Fruit fly (Drosophila melanogaster): Measurements from ENCODE around the gene Had1.

Gene Had1

dm6 chrX:16320197-16320921 lies 11.9 kb upstream of the Had1 start, which contains the start of gene Cyp1 (continued):
- peak; percentile 88 for TF ChIP-seq Adf1 (GFP tag; IDR thresholded peaks at IDR 0.05)
- TF ChIP-seq wek (GFP tag; optimal IDR thresholded peaks at IDR 0.05) = peak; percentile 48
- 0 out of 2 replicates have a peak, but pooled peaks have one; percentile 31 for TF ChIP-seq Ada2b (GFP tag; IDR thresholded peaks at IDR 0.05)
- TF ChIP-seq CG18764 (GFP tag; optimal IDR thresholded peaks at IDR 0.05) = peak; percentile 72
- TF ChIP-seq Rx (GFP tag; IDR thresholded peaks at IDR 0.05) = no peak
- TF ChIP-seq hbn (GFP tag; IDR thresholded peaks at IDR 0.05; ENCODE audit: partially characterized antibody) = peak; percentile 66
- TF ChIP-seq exex (tag; optimal IDR thresholded peaks at IDR 0.05) = no peak
- no peak for TF ChIP-seq odd (GFP tag; optimal IDR thresholded peaks at IDR 0.05)
- no peak for TF ChIP-seq TFAM (GFP tag; optimal IDR thresholded peaks at IDR 0.05)
- TF ChIP-seq gce (GFP tag; IDR thresholded peaks at IDR 0.05) = peak; percentile 61; the same call in 2 of the 3 replicates
- no peak for TF ChIP-seq dan (GFP tag; IDR thresholded peaks at IDR 0.05)
- no peak for TF ChIP-seq disco-r (GFP tag; optimal IDR thresholded peaks at IDR 0.05)
- no peak for TF ChIP-seq Bdp1 (GFP tag; optimal IDR thresholded peaks at IDR 0.05)
- TF ChIP-seq CG8765 (GFP tag; IDR thresholded peaks at IDR 0.05) = peak; percentile 28; the same call in 1 of the 2 replicates
- TF ChIP-seq CG4404 (GFP tag; IDR thresholded peaks at IDR 0.05) = 0 out of 2 replicates have a peak, but pooled peaks have one; percentile 23
- peak; percentile 86 for TF ChIP-seq Ets97D (GFP tag; optimal IDR thresholded peaks at IDR 0.05)
- TF ChIP-seq Asciz (GFP tag; optimal IDR thresholded peaks at IDR 0.05) = no peak
- TF ChIP-seq ewg (GFP tag; optimal IDR thresholded peaks at IDR 0.05) = peak; percentile 12
- TF ChIP-seq Oaz (GFP tag; IDR thresholded peaks at IDR 0.05) = 0 out of 2 replicates have a peak, but pooled peaks have one; percentile 11
- TF ChIP-seq lov (optimal IDR thresholded peaks at IDR 0.05) = no peak
- peak; percentile 58; the same call in 1 of the 3 replicates for TF ChIP-seq lov (GFP tag; IDR thresholded peaks at IDR 0.05)
- TF ChIP-seq CG18619 (GFP tag; optimal IDR thresholded peaks at IDR 0.05) = no peak
- TF ChIP-seq pzg (GFP tag; optimal IDR thresholded peaks at IDR 0.05) = peak; percentile 80
- peak; percentile 76 for TF ChIP-seq Scr (GFP tag; IDR thresholded peaks at IDR 0.05; ENCODE audit: partially characterized antibody)
- TF ChIP-seq CG10267 (tag; optimal IDR thresholded peaks at IDR 0.05) = no peak
- TF ChIP-seq Drgx (GFP tag; IDR thresholded peaks at IDR 0.05) = peak; percentile 25; the same call in 1 of the 2 replicates
- no peak for TF ChIP-seq Lhr (GFP tag; optimal IDR thresholded peaks at IDR 0.05)
- TF ChIP-seq jing (GFP tag; optimal IDR thresholded peaks at IDR 0.05) = no peak
- TF ChIP-seq CG3407 (GFP tag; optimal IDR thresholded peaks at IDR 0.05) = no peak
- TF ChIP-seq cas (GFP tag; IDR thresholded peaks at IDR 0.05) = no peak
- no peak for TF ChIP-seq oc (tag; optimal IDR thresholded peaks at IDR 0.05)
- TF ChIP-seq CG8388 (GFP tag; optimal IDR thresholded peaks at IDR 0.05) = no peak
- TF ChIP-seq CG8478 (optimal IDR thresholded peaks at IDR 0.05) = no peak
- TF ChIP-seq CG8290 (GFP tag; optimal IDR thresholded peaks at IDR 0.05) = peak; percentile 24
- peak; percentile 0 to 80 for TF ChIP-seq CG8290 (tag; optimal IDR thresholded peaks at IDR 0.05)
- TF ChIP-seq CG15601 (tag; optimal IDR thresholded peaks at IDR 0.05) = no peak
- TF ChIP-seq chinmo (GFP tag; IDR thresholded peaks at IDR 0.05; ENCODE audit: partially characterized antibody) = peak; percentile 87
- TF ChIP-seq D19A (tag; optimal IDR thresholded peaks at IDR 0.05) = no peak
- 0 out of 2 replicates have a peak, but pooled peaks have one; percentile 17 for TF ChIP-seq dati (GFP tag; IDR thresholded peaks at IDR 0.05)
- peak; percentile 64; the same call in 2 of the 3 replicates for TF ChIP-seq zen2 (GFP tag; IDR thresholded peaks at IDR 0.05; ENCODE audit: partially characterized antibody)
- TF ChIP-seq nerfin-1 (tag; optimal IDR thresholded peaks at IDR 0.05) = no peak
- TF ChIP-seq CG11093 (GFP tag; IDR thresholded peaks at IDR 0.05) = 0 out of 3 replicates have a peak, but pooled peaks have one; percentile 44
- TF ChIP-seq grn (GFP tag; optimal IDR thresholded peaks at IDR 0.05) = no peak
- no peak for TF ChIP-seq cato (GFP tag; optimal IDR thresholded peaks at IDR 0.05; ENCODE audit: borderline replicate concordance)
- TF ChIP-seq CG2120 (GFP tag; optimal IDR thresholded peaks at IDR 0.05) = peak; percentile 54
- no peak for TF ChIP-seq aop (GFP tag; IDR thresholded peaks at IDR 0.05)
- TF ChIP-seq inv (GFP tag; IDR thresholded peaks at IDR 0.05; ENCODE audit: partially characterized antibody) = peak; percentile 71; the same call in 1 of the 2 replicates
- peak; percentile 55 for TF ChIP-seq vvl (GFP tag; IDR thresholded peaks at IDR 0.05)
- peak; percentile 52 for TF ChIP-seq MBD-R2 (GFP tag; IDR thresholded peaks at IDR 0.05)
- peak; percentile 83 for TF ChIP-seq Dref (GFP tag; IDR thresholded peaks at IDR 0.05)

Measured in whole organism, embryonic.